Worm (Caenorhabditis elegans): ENCODE data around the gene sre-11.

sre-11 gene

ce11 chrV:7730488-7730887, 46.7 kb upstream of the sre-11 start (continued):
- no peak for TF ChIP-seq efl-1 (GFP tag; optimal IDR thresholded peaks at IDR 0.05)
- TF ChIP-seq zim-3 (tag; optimal IDR thresholded peaks at IDR 0.05) = no peak
- TF ChIP-seq lsl-1 (GFP tag; optimal IDR thresholded peaks at IDR 0.05) = peak; percentile 12
- no peak for TF ChIP-seq tbx-9 (tag; optimal IDR thresholded peaks at IDR 0.05; ENCODE audit: borderline replicate concordance)
- no peak for TF ChIP-seq ets-4 (GFP tag; optimal IDR thresholded peaks at IDR 0.05)
- no peak for TF ChIP-seq ceh-100 (GFP tag; IDR thresholded peaks at IDR 0.05)
- TF ChIP-seq C17E4.6 (GFP tag; IDR thresholded peaks at IDR 0.05) = no peak
- TF ChIP-seq somi-1 (GFP tag; optimal IDR thresholded peaks at IDR 0.05) = peak; percentile 23
- no peak for TF ChIP-seq lag-1 (GFP tag; IDR thresholded peaks at IDR 0.05)
- TF ChIP-seq lin-40 (tag; optimal IDR thresholded peaks at IDR 0.05) = no peak
- no peak for TF ChIP-seq F55B11.4 (tag; optimal IDR thresholded peaks at IDR 0.05; ENCODE audit: borderline replicate concordance, insufficient read depth)
- TF ChIP-seq die-1 (tag; optimal IDR thresholded peaks at IDR 0.05) = no peak
- TF ChIP-seq nhr-80 (tag; optimal IDR thresholded peaks at IDR 0.05) = no peak
- no peak for TF ChIP-seq attf-3 (GFP tag; conservative IDR thresholded peaks at IDR 0.05)

- no peak for TF ChIP-seq K11D2.4 (GFP tag; IDR thresholded peaks at IDR 0.05)
- TF ChIP-seq lin-35 (GFP tag; optimal IDR thresholded peaks at IDR 0.05) = no peak
- no peak for TF ChIP-seq Y95B8A.8 (GFP tag; IDR thresholded peaks at IDR 0.05)
- TF ChIP-seq F49E8.2 (tag; optimal IDR thresholded peaks at IDR 0.05; ENCODE audit: insufficient read depth) = no peak
- TF ChIP-seq ztf-18 (tag; optimal IDR thresholded peaks at IDR 0.05) = no peak
- TF ChIP-seq attf-6 (GFP tag; IDR thresholded peaks at IDR 0.05) = no peak
- TF ChIP-seq tlf-1 (GFP tag; optimal IDR thresholded peaks at IDR 0.05) = no peak
- no peak for TF ChIP-seq F52B5.7 (tag; optimal IDR thresholded peaks at IDR 0.05)
- TF ChIP-seq hmg-1.2 (GFP tag; IDR thresholded peaks at IDR 0.05) = no peak
- no peak for TF ChIP-seq Y79H2A.3 (GFP tag; conservative IDR thresholded peaks at IDR 0.05)
- TF ChIP-seq gei-17 (GFP tag; optimal IDR thresholded peaks at IDR 0.05) = no peak
- TF ChIP-seq ceh-100 (GFP tag; IDR thresholded peaks at IDR 0.05) = no peak
- no peak for TF ChIP-seq madf-10 (tag; optimal IDR thresholded peaks at IDR 0.05)
- TF ChIP-seq tbx-9 (tag; optimal IDR thresholded peaks at IDR 0.05; ENCODE audit: borderline replicate concordance) = no peak
- TF ChIP-seq lag-1 (GFP tag; IDR thresholded peaks at IDR 0.05) = no peak
- TF ChIP-seq pha-4 (tag; optimal IDR thresholded peaks at IDR 0.05) = no peak
- TF ChIP-seq ztf-6 (GFP tag; IDR thresholded peaks at IDR 0.05) = no peak
- no peak for TF ChIP-seq nfyb-1 (GFP tag; IDR thresholded peaks at IDR 0.05)
Measured at ce11 chrV:7728679-7729027, 44.9 kb upstream of the sre-11 start, which contains the start of gene Y97E10C.1. Y97E10C.1 (plus strand) TSS chrV:7728879.

ce11 chrV:7728003-7728678, 44.4 kb upstream of the sre-11 start:
- TF ChIP-seq lin-40 (tag; optimal IDR thresholded peaks at IDR 0.05) (peak; percentile 83), F39B2.1 (GFP tag; IDR thresholded peaks at IDR 0.05) (no peak), pha-4 (tag; optimal IDR thresholded peaks at IDR 0.05) (no peak), cebp-1 (GFP tag; IDR thresholded peaks at IDR 0.05) (no peak), cebp-1 (tag; optimal IDR thresholded peaks at IDR 0.05) (peak; percentile 80), hrde-1 (tag; optimal IDR thresholded peaks at IDR 0.05; ENCODE audit: borderline replicate concordance) (no peak), zim-3 (tag; optimal IDR thresholded peaks at IDR 0.05) (no peak), nfyb-1 (GFP tag; IDR thresholded peaks at IDR 0.05) (peak; percentile 74; the same call in 1 of the 2 replicates), gei-17 (GFP tag; optimal IDR thresholded peaks at IDR 0.05) (no peak), hmg-1.2 (GFP tag; IDR thresholded peaks at IDR 0.05) (peak; percentile 84), pbrm-1 (GFP tag; IDR thresholded peaks at IDR 0.05) (0 out of 2 replicates have a peak, but pooled peaks have one; percentile 25), snpc-4 (GFP tag; optimal IDR thresholded peaks at IDR 0.05) (no peak), snpc-4 (tag; optimal IDR thresholded peaks at IDR 0.05) (peak in 2 of 4 experiments; percentile 22 to 54), K12H6.12 (tag; optimal IDR thresholded peaks at IDR 0.05) (peak; percentile 94), somi-1 (GFP tag; optimal IDR thresholded peaks at IDR 0.05) (peak; percentile 46), ekl-4 (GFP tag; IDR thresholded peaks at IDR 0.05) (no peak), ceh-27 (GFP tag; optimal IDR thresholded peaks at IDR 0.05) (peak; percentile 48), ceh-40 (GFP tag; IDR thresholded peaks at IDR 0.05) (no peak), xnd-1 (tag; optimal IDR thresholded peaks at IDR 0.05) (no peak), dox-1 (GFP tag; IDR thresholded peaks at IDR 0.05) (peak; percentile 43; the same call in 1 of the 2 replicates), mcd-1 (GFP tag; IDR thresholded peaks at IDR 0.05) (peak; percentile 67), egrh-3 (GFP tag; IDR thresholded peaks at IDR 0.05) (peak; percentile 78; the same call in 1 of the 2 replicates), chd-7 (tag; optimal IDR thresholded peaks at IDR 0.05) (peak; percentile 39)
